Worm (Caenorhabditis elegans) whole organism, dauer: Measurements from ENCODE around the gene C25D7.15.
"Not testable (repeated sequence)": the region's sequence is repeated elsewhere in the genome, so short reads cannot be mapped to it uniquely, and the experiment has no call there.

Experiments
- unc-62 ChIP-seq: sonication (generic microtip); optimal IDR thresholded peaks from 2 replicates; lab custom pipeline; 2017; ENCODE audit warnings: missing biosample characterization, missing genetic modification reagents, missing genetic modification characterization

The C25D7.15 gene

ce11 chrV:15072738-15073137 lies 13.1 kb downstream of the C25D7.15 start:
- no peak for TF ChIP-seq unc-62 (GFP tag; lab: Kevin White, UChicago)

ce11 chrV:15074907-15075306 lies 15.3 kb downstream of the C25D7.15 start:
- TF ChIP-seq unc-62 (GFP tag; lab: Kevin White, UChicago), result no peak

ce11 chrV:15078560-15078959 lies 19.0 kb downstream of the C25D7.15 start:
- no peak for TF ChIP-seq unc-62 (GFP tag; lab: Kevin White, UChicago)

ce11 chrV:15082291-15082690 lies 22.7 kb downstream of the C25D7.15 start, which contains the start of the genes C01G10.10 and C01G10.9:
Gene C01G10.10, minus strand, starts transcription at chrV:15082441.
Gene C01G10.9, plus strand, starts transcription at chrV:15082530.
- no peak for TF ChIP-seq unc-62 (GFP tag; lab: Kevin White, UChicago)

ce11 chrV:15083659-15084058 lies 24.1 kb downstream of the C25D7.15 start:
- no peak for TF ChIP-seq unc-62 (GFP tag; lab: Kevin White, UChicago)

ce11 chrV:15085335-15085800 lies 25.8 kb downstream of the C25D7.15 start, which contains the start of the genes ahsa-1 and C01G10.7:
Gene ahsa-1, minus strand, starts transcription at chrV:15085385.
Gene C01G10.7, plus strand, starts transcription at chrV:15085747.
- TF ChIP-seq unc-62 (GFP tag; lab: Kevin White, UChicago), result no peak

- TF ChIP-seq unc-62 (GFP tag; lab: Kevin White, UChicago), result no peak
Observed at ce11 chrV:15087207-15087706, 27.6 kb downstream of the C25D7.15 start, which contains the start of the genes C01G10.15 and C01G10.6. Gene C01G10.15, minus strand, starts transcription at chrV:15087307. Gene C01G10.6, plus strand, starts transcription at chrV:15087656.

ce11 chrV:15088613-15089012 lies 29.0 kb downstream of the C25D7.15 start, which contains the start of gene C01G10.18:
Gene C01G10.18, minus strand, starts transcription at chrV:15088713.
- TF ChIP-seq unc-62 (GFP tag; lab: Kevin White, UChicago), result no peak

- TF ChIP-seq unc-62 (GFP tag; lab: Kevin White, UChicago), result no peak
Observed at ce11 chrV:15089438-15089837, 29.8 kb downstream of the C25D7.15 start, which contains the start of the genes C01G10.5 and C01G10.4. Gene C01G10.5, minus strand, starts transcription at chrV:15089538. Gene C01G10.4, plus strand, starts transcription at chrV:15089740.

- no peak for TF ChIP-seq unc-62 (GFP tag; lab: Kevin White, UChicago)
Observed at ce11 chrV:15090457-15090856, 30.8 kb downstream of the C25D7.15 start, which contains the start of gene C01G10.17. Gene C01G10.17, plus strand, starts transcription at chrV:15090757.

- TF ChIP-seq unc-62 (GFP tag; lab: Kevin White, UChicago), result no peak
Observed at ce11 chrV:15092666-15093065, 33.1 kb downstream of the C25D7.15 start, which contains the start of gene txt-12. Gene txt-12, plus strand, starts transcription at chrV:15092966.

- TF ChIP-seq unc-62 (GFP tag; lab: Kevin White, UChicago), result no peak
Observed at ce11 chrV:15094749-15095148, 35.1 kb downstream of the C25D7.15 start, which contains the start of gene srx-78. Gene srx-78, plus strand, starts transcription at chrV:15095049.

- no peak for TF ChIP-seq unc-62 (GFP tag; lab: Kevin White, UChicago)
Observed at ce11 chrV:15099447-15099846, 39.8 kb downstream of the C25D7.15 start, which contains the start of gene C01G10.1. Gene C01G10.1, plus strand, starts transcription at chrV:15099747.

- TF ChIP-seq unc-62 (GFP tag; lab: Kevin White, UChicago), result not testable (repeated sequence)
Observed at ce11 chrV:15105893-15106598, 46.4 kb downstream of the C25D7.15 start, which contains the start of gene C01G10.14. Gene C01G10.14, minus strand, starts transcription at chrV:15105943.

- no peak for TF ChIP-seq unc-62 (GFP tag; lab: Kevin White, UChicago)
Observed at ce11 chrV:15109260-15109659, 49.7 kb downstream of the C25D7.15 start, which contains the start of gene Y75B12A.2. Gene Y75B12A.2, plus strand, starts transcription at chrV:15109560.
